Worm (Caenorhabditis elegans): ENCODE data around the gene C42D4.13.

DNA sequence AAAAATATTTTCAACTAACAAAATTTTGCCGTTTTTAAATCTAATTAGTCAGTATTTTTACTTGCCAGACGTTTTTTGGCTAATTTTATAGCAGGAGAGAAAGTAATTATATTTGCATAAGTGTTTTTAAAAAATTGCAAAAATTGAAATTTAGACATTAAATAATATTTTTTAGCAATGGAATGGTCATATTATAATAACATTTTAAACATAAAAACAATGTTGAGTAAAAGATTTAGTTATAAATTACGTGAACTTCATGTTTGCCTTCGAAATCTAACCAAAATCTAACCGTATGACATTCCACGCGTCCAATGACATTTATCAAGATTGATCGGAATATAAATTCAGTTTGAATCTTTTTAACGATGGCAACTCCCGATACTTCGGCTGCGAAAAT lies 33.6 kb downstream of the C42D4.13 start, which contains the start of gene C34D4.2:
- TF ChIP-seq hnd-1 (tag; optimal IDR thresholded peaks at IDR 0.05) (no peak), ama-1 (optimal IDR thresholded peaks at IDR 0.05) (no peak), pes-1 (GFP tag; IDR thresholded peaks at IDR 0.05) (no peak), ets-7 (tag; optimal IDR thresholded peaks at IDR 0.05) (no peak), aly-1 (tag; optimal IDR thresholded peaks at IDR 0.05) (no peak), F13C5.2 (tag; optimal IDR thresholded peaks at IDR 0.05) (no peak), ceh-13 (GFP tag; optimal IDR thresholded peaks at IDR 0.05) (no peak), B0310.2 (tag; optimal IDR thresholded peaks at IDR 0.05) (no peak), scrt-1 (GFP tag; IDR thresholded peaks at IDR 0.05) (no peak)
